Worm (Caenorhabditis elegans) whole organism, L2 larva: ENCODE measurements around the gene ZK757.10.

Experiments used
- C34F6.9 ChIP-seq: fragments of 150-350 bp; optimal IDR thresholded peaks from 2 replicates; lab custom pipeline; 2014; ENCODE audit warnings: missing biosample characterization, missing genetic modification characterization
- R02D3.7 ChIP-seq: fragments of 150-350 bp; optimal IDR thresholded peaks from 2 replicates; lab custom pipeline; 2014; ENCODE audit warnings: missing biosample characterization, missing genetic modification characterization
- alr-1 ChIP-seq: fragments of 150-350 bp; optimal IDR thresholded peaks from 2 replicates; lab custom pipeline; 2014; ENCODE audit warnings: missing biosample characterization, missing genetic modification characterization
- aly-2 ChIP-seq: fragments of 150-350 bp; optimal IDR thresholded peaks from 2 replicates; lab custom pipeline; 2014; ENCODE audit warnings: missing biosample characterization, missing genetic modification characterization
- ama-1 ChIP-seq: fragments of 150-350 bp; optimal IDR thresholded peaks from 2 replicates; lab custom pipeline; 2018; ENCODE audit warnings: inconsistent platforms
- blmp-1 ChIP-seq: sonication (generic microtip); optimal IDR thresholded peaks from 2 replicates; lab custom pipeline; 2017; ENCODE audit warnings: missing genetic modification characterization, mild to moderate bottlenecking, missing compliant biosample characterization, antibody characterized with exemption, moderate library complexity; ENCODE audit not compliant: insufficient read depth
- ceh-82 ChIP-seq: fragments of 150-350 bp; optimal IDR thresholded peaks from 2 replicates; lab custom pipeline; 2014; ENCODE audit warnings: missing biosample characterization, missing genetic modification characterization
- crh-2 ChIP-seq: sonication (generic microtip); optimal IDR thresholded peaks from 2 replicates; lab custom pipeline; 2017; ENCODE audit warnings: missing biosample characterization, missing genetic modification characterization
- dmd-4 ChIP-seq: sonication (generic microtip); optimal IDR thresholded peaks from 2 replicates; lab custom pipeline; 2017; ENCODE audit warnings: missing biosample characterization, missing genetic modification characterization
- egl-27 ChIP-seq: sonication (generic microtip); optimal IDR thresholded peaks from 3 replicates; lab custom pipeline; 2017; ENCODE audit warnings: missing biosample characterization, missing genetic modification reagents, missing genetic modification characterization
- elt-1 ChIP-seq: fragments of 150-350 bp; optimal IDR thresholded peaks from 2 replicates; lab custom pipeline; 2014; ENCODE audit warnings: missing biosample characterization, missing genetic modification characterization
- fos-1 ChIP-seq: fragments of 150-350 bp; optimal IDR thresholded peaks from 2 replicates; lab custom pipeline; 2014; ENCODE audit warnings: missing biosample characterization, missing genetic modification characterization
- gmeb-1 ChIP-seq: fragments of 150-350 bp; optimal IDR thresholded peaks from 2 replicates; lab custom pipeline; 2014; ENCODE audit warnings: missing biosample characterization, missing genetic modification characterization
- lin-11 ChIP-seq: fragments of 150-350 bp; sonication (generic microtip); optimal IDR thresholded peaks from 2 replicates; lab custom pipeline; 2014; ENCODE audit warnings: missing biosample characterization, missing genetic modification characterization, inconsistent platforms, mixed read lengths
- lin-13 ChIP-seq: fragments of 150-350 bp; optimal IDR thresholded peaks from 2 replicates; lab custom pipeline; 2014; ENCODE audit warnings: missing biosample characterization, missing genetic modification reagents, missing genetic modification characterization
- lin-39 ChIP-seq: fragments of 150-350 bp; optimal IDR thresholded peaks from 2 replicates; lab custom pipeline; 2014; ENCODE audit warnings: missing biosample characterization, missing genetic modification reagents, missing genetic modification characterization
- lsy-2 ChIP-seq, 2 experiments: fragments of 150-350 bp in 1 of 2; sonication (generic microtip) in 1 of 2; optimal IDR thresholded peaks; 2 replicates each; lab custom pipeline; 2014 to 2017; ENCODE audit warnings: missing biosample characterization in 2 of 2, missing genetic modification characterization in 2 of 2
- nhr-10 ChIP-seq: sonication (generic microtip); optimal IDR thresholded peaks from 2 replicates; lab custom pipeline; 2017; ENCODE audit warnings: missing biosample characterization, missing genetic modification characterization
- nhr-11 ChIP-seq: fragments of 150-350 bp; optimal IDR thresholded peaks from 2 replicates; lab custom pipeline; 2014; ENCODE audit warnings: missing biosample characterization, missing genetic modification characterization
- nhr-12 ChIP-seq: fragments of 150-350 bp; optimal IDR thresholded peaks from 2 replicates; lab custom pipeline; 2014; ENCODE audit warnings: missing biosample characterization, missing genetic modification characterization
- nhr-129 ChIP-seq: fragments of 150-350 bp; optimal IDR thresholded peaks from 2 replicates; lab custom pipeline; 2014; ENCODE audit warnings: missing biosample characterization, missing genetic modification characterization
- nhr-21 ChIP-seq: fragments of 150-350 bp; optimal IDR thresholded peaks from 2 replicates; lab custom pipeline; 2014; ENCODE audit warnings: missing biosample characterization, missing genetic modification characterization
- nhr-23 ChIP-seq: fragments of 150-350 bp; optimal IDR thresholded peaks from 2 replicates; lab custom pipeline; 2014; ENCODE audit warnings: missing biosample characterization, missing genetic modification reagents, missing genetic modification characterization
- nhr-237 ChIP-seq: fragments of 150-350 bp; optimal IDR thresholded peaks from 2 replicates; lab custom pipeline; 2014; ENCODE audit warnings: missing biosample characterization, missing genetic modification characterization
- nhr-25 ChIP-seq: fragments of 150-350 bp; sonication (generic microtip); optimal IDR thresholded peaks from 3 replicates; lab custom pipeline; 2014; ENCODE audit warnings: missing biosample characterization, missing genetic modification characterization
- nhr-6 ChIP-seq: fragments of 150-350 bp; optimal IDR thresholded peaks from 2 replicates; lab custom pipeline; 2014; ENCODE audit warnings: missing biosample characterization, missing genetic modification characterization
- nhr-77 ChIP-seq: fragments of 150-350 bp; optimal IDR thresholded peaks from 2 replicates; lab custom pipeline; 2014; ENCODE audit warnings: missing biosample characterization, missing genetic modification characterization
- sem-4 ChIP-seq: fragments of 150-350 bp; optimal IDR thresholded peaks from 2 replicates; lab custom pipeline; 2014; ENCODE audit warnings: missing biosample characterization, missing genetic modification reagents, missing genetic modification characterization
- skn-1 ChIP-seq: sonication (generic microtip); optimal IDR thresholded peaks from 2 replicates; lab custom pipeline; 2017; ENCODE audit warnings: missing biosample characterization, missing genetic modification characterization
- sma-9 ChIP-seq, 2 experiments: fragments of 150-350 bp in 1 of 2; sonication (generic microtip) in 1 of 2; optimal IDR thresholded peaks; 2 replicates each; lab custom pipeline; 2014 to 2016; ENCODE audit warnings: missing genetic modification characterization in 2 of 2, mild to moderate bottlenecking in 1 of 2, missing biosample characterization in 1 of 2, missing compliant biosample characterization in 1 of 2, missing genetic modification reagents in 1 of 2, moderate library complexity in 1 of 2
- snpc-4 ChIP-seq: fragments of 150-350 bp; optimal IDR thresholded peaks from 2 replicates; lab custom pipeline; 2014; ENCODE audit warnings: missing biosample characterization, missing genetic modification characterization
- unc-39 ChIP-seq: fragments of 150-350 bp; optimal IDR thresholded peaks from 2 replicates; lab custom pipeline; 2014; ENCODE audit warnings: missing biosample characterization, missing genetic modification characterization
- unc-55 ChIP-seq: fragments of 150-350 bp; sonication (generic microtip); optimal IDR thresholded peaks from 3 replicates; lab custom pipeline; 2014; ENCODE audit warnings: missing biosample characterization, missing genetic modification reagents, missing genetic modification characterization
- unc-62 ChIP-seq: fragments of 150-350 bp; optimal IDR thresholded peaks from 2 replicates; lab custom pipeline; 2014; ENCODE audit warnings: missing biosample characterization, missing genetic modification reagents, missing genetic modification characterization
- ztf-1 ChIP-seq: fragments of 200-800 bp; sonication (Bioruptor generic); conservative IDR thresholded peaks from 2 replicates; pipeline ENCODE4 v1.3.6; 2022; ENCODE audit warnings: missing genetic modification characterization, missing compliant biosample characterization
- ztf-4 ChIP-seq: fragments of 150-350 bp; optimal IDR thresholded peaks from 2 replicates; lab custom pipeline; 2014; ENCODE audit warnings: missing biosample characterization, missing genetic modification characterization

The ZK757.10 gene

DNA sequence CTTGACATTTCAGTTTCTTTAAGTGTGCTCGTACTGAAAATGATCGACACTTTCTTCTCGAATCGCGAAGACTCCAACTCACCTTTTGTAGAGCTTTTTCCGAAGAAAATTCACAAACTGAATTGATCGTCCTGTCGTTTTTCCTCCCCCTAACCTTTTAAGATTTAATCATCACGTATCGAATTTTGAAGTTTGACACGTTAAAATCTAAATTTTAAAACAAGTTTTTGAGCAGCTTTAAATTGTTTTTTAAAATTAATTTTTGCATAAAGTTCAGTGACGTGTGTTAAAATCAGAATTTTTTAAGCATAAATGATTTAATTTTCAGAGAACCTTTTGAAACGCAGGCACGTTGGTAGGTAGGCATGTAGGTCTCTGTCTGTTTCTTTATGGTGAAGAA, 14.3 kb downstream of the ZK757.10 start, which contains the start of gene alg-4:
alg-4 (minus strand) TSS at position 101 of the 400 bp plus-strand sequence.
- TF ChIP-seq dmd-4 (tag; lab: Kevin White, UChicago) (no peak), sem-4 (no peak), nhr-77 (no peak), crh-2 (no peak), nhr-10 (no peak), nhr-129 (tag; lab: Kevin White, UChicago) (no peak), snpc-4 (tag; lab: Kevin White, UChicago) (no peak), nhr-11 (tag; lab: Kevin White, UChicago) (no peak), fos-1 (tag; lab: Kevin White, UChicago) (no peak), unc-39 (tag; lab: Kevin White, UChicago) (no peak), aly-2 (tag; lab: Kevin White, UChicago) (no peak), ztf-4 (no peak), ztf-1 (GFP tag; lab: Robert Waterston, UW) (no peak), nhr-21 (no peak)

DNA sequence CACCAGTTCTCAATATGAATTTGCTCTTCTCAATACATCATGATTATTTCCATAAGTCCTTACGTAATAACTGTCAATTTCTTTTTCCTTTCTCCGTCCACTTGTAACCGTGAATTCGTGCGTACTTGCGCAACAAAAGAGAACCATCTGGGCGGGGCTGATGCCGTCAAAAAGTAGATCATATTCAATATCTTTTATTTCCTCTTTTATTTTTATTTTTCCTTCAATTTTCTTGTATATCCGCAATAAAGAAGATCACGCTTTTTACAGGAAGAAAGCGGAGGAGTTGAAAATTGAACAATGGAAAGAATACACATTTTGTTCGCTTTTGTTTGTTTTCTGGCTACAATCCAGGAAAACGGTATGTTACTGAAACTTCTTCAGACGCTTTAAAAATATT, 15.8 kb downstream of the ZK757.10 start, which contains the start of gene mam-7:
mam-7 (plus strand) TSS at position 301 of the 400 bp plus-strand sequence.
- no peak for TF ChIP-seq nhr-23 (tag; lab: Kevin White, UChicago)
- TF ChIP-seq ama-1 (lab: Kevin White, UChicago), result no peak
- TF ChIP-seq nhr-25 (tag; lab: Kevin White, UChicago), result no peak
- no peak for TF ChIP-seq nhr-237 (tag; lab: Kevin White, UChicago)
- no peak for TF ChIP-seq nhr-6
- TF ChIP-seq elt-1 (tag; lab: Kevin White, UChicago), result no peak
- no peak for TF ChIP-seq egl-27 (tag; lab: Kevin White, UChicago)
- TF ChIP-seq blmp-1 (tag; lab: Kevin White, UChicago), result no peak
- TF ChIP-seq C34F6.9 (tag; lab: Kevin White, UChicago), result no peak
- TF ChIP-seq nhr-12 (tag; lab: Kevin White, UChicago), result no peak
- no peak for TF ChIP-seq nhr-10
- TF ChIP-seq lin-39 (tag; lab: Kevin White, UChicago), result no peak
- no peak for TF ChIP-seq skn-1 (tag; lab: Kevin White, UChicago)
- TF ChIP-seq unc-62 (GFP tag; lab: Kevin White, UChicago), result no peak
- no peak for TF ChIP-seq lin-13
- no peak for TF ChIP-seq lin-11 (tag; lab: Kevin White, UChicago)
- no peak for TF ChIP-seq sem-4
- no peak for TF ChIP-seq nhr-129 (tag; lab: Kevin White, UChicago)

DNA sequence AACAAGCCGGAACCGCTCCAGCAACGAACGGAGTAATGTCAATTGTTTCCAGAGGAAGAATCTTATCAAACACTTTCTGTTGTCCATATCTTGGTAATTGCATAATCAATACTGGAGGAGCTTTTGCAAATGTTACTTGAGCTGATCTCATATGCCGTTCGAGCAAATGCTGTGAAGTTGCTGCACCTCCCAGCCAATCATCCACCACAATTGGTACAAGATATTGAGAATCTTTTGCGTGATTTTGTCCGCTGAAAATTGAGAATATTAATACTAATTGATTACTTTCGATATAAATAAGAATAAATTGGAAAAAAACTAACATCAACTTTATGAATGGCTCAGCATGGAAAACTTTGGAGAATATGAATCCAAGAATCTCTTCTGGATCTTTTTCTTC, 22.7 kb downstream of the ZK757.10 start:
- TF ChIP-seq alr-1 (tag; lab: Kevin White, UChicago) (no peak), unc-55 (GFP tag; lab: Kevin White, UChicago) (no peak), lin-11 (tag; lab: Kevin White, UChicago) (no peak), gmeb-1 (tag; lab: Kevin White, UChicago) (no peak), dmd-4 (tag; lab: Kevin White, UChicago) (no peak)

DNA sequence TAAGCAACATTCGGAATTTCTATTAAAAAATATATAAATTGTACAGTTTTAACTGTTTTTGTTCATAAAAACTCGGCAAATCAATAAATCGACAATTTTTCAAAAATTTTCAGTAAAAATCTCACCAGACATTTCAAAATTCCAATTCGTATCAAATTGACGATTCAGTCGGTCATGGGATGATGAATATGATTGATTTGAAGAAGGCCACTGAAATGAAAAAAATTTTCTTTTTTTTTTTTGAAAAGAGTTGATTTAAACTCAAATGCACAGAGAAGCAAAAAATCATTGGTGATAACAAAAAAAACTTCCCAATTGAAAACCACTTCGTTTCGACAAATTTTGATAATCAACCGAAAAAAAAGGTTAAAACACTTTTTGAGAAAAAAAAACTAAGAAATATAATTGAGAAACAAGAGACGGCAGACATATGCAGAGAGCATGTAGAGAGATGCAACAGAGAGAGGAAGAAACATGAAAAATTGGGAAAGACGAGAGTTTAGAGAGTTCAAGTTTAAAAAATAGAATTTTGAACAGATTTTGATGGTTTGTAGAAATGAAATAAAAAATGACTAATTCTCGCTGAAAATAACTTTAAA, 26.7 kb downstream of the ZK757.10 start:
- no peak for TF ChIP-seq blmp-1 (tag; lab: Kevin White, UChicago)
- TF ChIP-seq nhr-77, result no peak
- TF ChIP-seq C34F6.9 (tag; lab: Kevin White, UChicago), result peak; percentile 49
- TF ChIP-seq R02D3.7, result no peak
- TF ChIP-seq sma-9 (GFP tag; optimal IDR thresholded peaks at IDR 0.05; lab: Kevin White, UChicago), result no peak
- no peak for TF ChIP-seq sma-9 (tag; optimal IDR thresholded peaks at IDR 0.05; lab: Kevin White, UChicago)
- TF ChIP-seq lin-13, result no peak
- TF ChIP-seq nhr-12 (tag; lab: Kevin White, UChicago), result no peak
- peak; percentile 21 for TF ChIP-seq crh-2
- TF ChIP-seq skn-1 (tag; lab: Kevin White, UChicago), result no peak
- TF ChIP-seq lsy-2 (tag; optimal IDR thresholded peaks at IDR 0.05; lab: Kevin White, UChicago), result no peak
- TF ChIP-seq ceh-82, result no peak
- TF ChIP-seq unc-62 (GFP tag; lab: Kevin White, UChicago), result no peak
- TF ChIP-seq gmeb-1 (tag; lab: Kevin White, UChicago), result peak; percentile 26
- TF ChIP-seq fos-1 (tag; lab: Kevin White, UChicago), result peak; percentile 59
- peak; percentile 42 for TF ChIP-seq unc-55 (GFP tag; lab: Kevin White, UChicago)
- no peak for TF ChIP-seq unc-39 (tag; lab: Kevin White, UChicago)
- no peak for TF ChIP-seq nhr-10
